Fruit fly (Drosophila melanogaster): Measurements from ENCODE around the gene Nse1.
A peak's percentile ranks its signal among the peaks of the same experiment; 100 is the strongest.

The Nse1 gene

DNA sequence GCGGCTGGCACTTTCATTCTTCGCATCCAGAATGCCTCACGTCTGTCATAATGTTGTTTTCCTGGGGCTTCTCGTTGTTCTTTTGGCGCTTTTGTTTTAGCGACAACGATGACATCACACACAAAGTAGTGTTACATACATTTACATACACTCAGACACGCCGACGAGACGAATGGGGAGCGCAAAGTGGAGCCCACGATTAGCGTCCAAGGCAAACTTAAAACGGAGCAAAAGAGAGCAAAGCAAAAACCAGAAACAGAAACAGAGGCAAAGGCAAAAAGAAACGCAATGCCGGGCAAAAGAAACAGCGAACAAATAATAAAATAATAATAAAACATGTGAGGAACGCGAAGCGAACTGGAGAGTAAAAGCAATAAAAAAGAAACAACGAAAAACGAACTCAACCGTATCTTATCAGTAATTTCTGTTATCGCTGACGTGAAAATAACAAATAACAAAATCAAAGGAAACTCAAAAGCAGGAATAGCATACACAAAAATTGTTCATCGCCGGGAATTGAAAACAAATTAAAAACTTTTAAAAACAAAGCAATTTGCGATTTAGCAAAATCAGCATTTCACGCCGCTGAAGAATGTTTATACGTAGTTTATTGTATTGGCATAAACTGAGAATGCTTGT lies 32.9 kb downstream of the Nse1 start:
- TF ChIP-seq Abd-B (GFP tag; optimal IDR thresholded peaks at IDR 0.05) (no peak), Dif (GFP tag; optimal IDR thresholded peaks at IDR 0.05; ENCODE audit: partially characterized antibody) (no peak), dmrt93B (GFP tag; optimal IDR thresholded peaks at IDR 0.05) (no peak), Hr78 (GFP tag; optimal IDR thresholded peaks at IDR 0.05) (no peak), pan (optimal IDR thresholded peaks at IDR 0.05) (no peak), dl (GFP tag; optimal IDR thresholded peaks at IDR 0.05; ENCODE audit: insufficient read depth in 1 of 2, partially characterized antibody in 2 of 2) (no peak), ey (GFP tag; optimal IDR thresholded peaks at IDR 0.05) (no peak), Sp1 (GFP tag; optimal IDR thresholded peaks at IDR 0.05) (peak; percentile 4), sage (GFP tag; optimal IDR thresholded peaks at IDR 0.05) (peak; percentile 51), brk (GFP tag; optimal IDR thresholded peaks at IDR 0.05) (peak; percentile 8), Dfd (GFP tag; optimal IDR thresholded peaks at IDR 0.05) (no peak), br (GFP tag; optimal IDR thresholded peaks at IDR 0.05) (no peak), Hr83 (GFP tag; optimal IDR thresholded peaks at IDR 0.05; ENCODE audit: poor library complexity, severe bottlenecking) (no peak), jim (GFP tag; optimal IDR thresholded peaks at IDR 0.05) (no peak), tai (GFP tag; optimal IDR thresholded peaks at IDR 0.05) (peak; percentile 35), Rel (GFP tag; optimal IDR thresholded peaks at IDR 0.05) (peak; percentile 61), Rel (tag; optimal IDR thresholded peaks at IDR 0.05) (no peak), h (GFP tag; optimal IDR thresholded peaks at IDR 0.05) (no peak), Mio (GFP tag; optimal IDR thresholded peaks at IDR 0.05) (no peak), N (GFP tag; optimal IDR thresholded peaks at IDR 0.05) (no peak), HLH106 (tag; optimal IDR thresholded peaks at IDR 0.05) (no peak), Vsx2 (GFP tag; optimal IDR thresholded peaks at IDR 0.05; ENCODE audit: partially characterized antibody) (peak; percentile 7), Jra (GFP tag; optimal IDR thresholded peaks at IDR 0.05) (no peak), Hnf4 (GFP tag; optimal IDR thresholded peaks at IDR 0.05) (no peak), CG9705 (GFP tag; optimal IDR thresholded peaks at IDR 0.05) (no peak), rgr (GFP tag; optimal IDR thresholded peaks at IDR 0.05) (peak; percentile 4), foxo (GFP tag; optimal IDR thresholded peaks at IDR 0.05) (peak in 1 of 2 experiments; percentile 67), sv (GFP tag; optimal IDR thresholded peaks at IDR 0.05) (no peak), dsf (GFP tag; optimal IDR thresholded peaks at IDR 0.05; ENCODE audit: borderline replicate concordance) (no peak), woc (GFP tag; optimal IDR thresholded peaks at IDR 0.05) (no peak), fru (GFP tag; optimal IDR thresholded peaks at IDR 0.05) (no peak), Myc (optimal IDR thresholded peaks at IDR 0.05) (no peak), GATAd (GFP tag; optimal IDR thresholded peaks at IDR 0.05) (no peak), CrebA (GFP tag; optimal IDR thresholded peaks at IDR 0.05; ENCODE audit: borderline replicate concordance) (no peak), lola (GFP tag; optimal IDR thresholded peaks at IDR 0.05) (peak; percentile 13), CG32264 (GFP tag; optimal IDR thresholded peaks at IDR 0.05) (peak; percentile 11), psq (GFP tag; optimal IDR thresholded peaks at IDR 0.05) (peak; percentile 97), OdsH (GFP tag; optimal IDR thresholded peaks at IDR 0.05) (no peak), usp (GFP tag; optimal IDR thresholded peaks at IDR 0.05) (no peak)

DNA sequence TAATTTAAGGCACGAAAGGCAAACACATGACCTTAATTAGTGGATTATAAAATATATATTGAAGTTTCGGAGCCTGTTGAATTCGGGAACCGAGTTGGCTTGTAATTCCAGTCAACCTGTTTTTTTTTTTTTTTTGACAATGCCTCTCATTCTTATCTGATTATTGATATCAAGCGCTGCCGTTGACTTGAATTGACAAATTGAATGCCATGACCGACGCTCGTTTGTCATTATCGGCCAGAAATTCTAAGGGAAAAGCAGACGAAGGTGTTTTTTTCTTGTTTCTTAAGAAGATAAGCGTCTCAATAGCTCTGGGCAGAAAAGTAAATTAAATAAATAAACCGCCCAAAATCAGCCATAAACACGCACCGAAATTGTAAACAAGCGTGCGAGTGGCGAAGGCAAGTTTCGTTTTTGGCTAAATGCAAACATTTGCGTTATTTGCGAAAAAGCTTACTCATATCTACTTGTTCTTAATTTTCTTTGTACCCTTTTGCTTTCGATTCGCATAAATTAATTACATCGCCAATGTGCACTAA lies 34.1 kb downstream of the Nse1 start:
- TF ChIP-seq CrebA (GFP tag; optimal IDR thresholded peaks at IDR 0.05; ENCODE audit: borderline replicate concordance), result peak; percentile 32
- peak; percentile 25 for TF ChIP-seq Jra (GFP tag; optimal IDR thresholded peaks at IDR 0.05)
- peak; percentile 25 for TF ChIP-seq sage (GFP tag; optimal IDR thresholded peaks at IDR 0.05)
- no peak for TF ChIP-seq Hnf4 (GFP tag; optimal IDR thresholded peaks at IDR 0.05)
- peak in 1 of 2 experiments; percentile 11 for TF ChIP-seq foxo (GFP tag; optimal IDR thresholded peaks at IDR 0.05)
- peak; percentile 19 for TF ChIP-seq OdsH (GFP tag; optimal IDR thresholded peaks at IDR 0.05)
- peak; percentile 19 for TF ChIP-seq h (GFP tag; optimal IDR thresholded peaks at IDR 0.05)
- peak; percentile 33 for TF ChIP-seq psq (GFP tag; optimal IDR thresholded peaks at IDR 0.05)
- TF ChIP-seq brk (GFP tag; optimal IDR thresholded peaks at IDR 0.05), result no peak

All from whole organism, wandering third instar larva.